Fruit fly (Drosophila melanogaster) whole organism, adult: ENCODE data around the gene CG2145.

ENCODE experiments used
- CG11617 ChIP-seq: fragments of 200-800 bp; sonication (Bioruptor generic); optimal IDR thresholded peaks from 2 replicates; lab custom pipeline; 2017; ENCODE audit warnings: mild to moderate bottlenecking, missing biosample characterization, missing genetic modification reagents, missing genetic modification characterization
- CG12768 ChIP-seq: fragments of 200-800 bp; sonication (Bioruptor generic); optimal IDR thresholded peaks from 2 replicates; lab custom pipeline; 2017; ENCODE audit warnings: missing biosample characterization, missing genetic modification characterization, mild to moderate bottlenecking, moderate library complexity, missing genetic modification reagents
- CG14711 ChIP-seq: fragments of 200-800 bp; sonication (Bioruptor generic); optimal IDR thresholded peaks from 2 replicates; lab custom pipeline; 2018; ENCODE audit warnings: missing biosample characterization, mild to moderate bottlenecking, missing genetic modification characterization, moderate library complexity
- CG1620 ChIP-seq: fragments of 200-800 bp; sonication (Bioruptor generic); optimal IDR thresholded peaks from 2 replicates; lab custom pipeline; 2016; ENCODE audit warnings: missing biosample characterization, missing genetic modification characterization
- CG33017 ChIP-seq: fragments of 200-800 bp; sonication (Bioruptor generic); optimal IDR thresholded peaks from 2 replicates; lab custom pipeline; 2018; ENCODE audit warnings: missing biosample characterization, mild to moderate bottlenecking, missing genetic modification characterization, moderate library complexity
- CG5204 ChIP-seq: fragments of 200-800 bp; sonication (Bioruptor generic); optimal IDR thresholded peaks from 2 replicates; lab custom pipeline; 2016; ENCODE audit warnings: missing biosample characterization, missing genetic modification characterization
- CG7045 ChIP-seq: fragments of 200-800 bp; sonication (Bioruptor generic); optimal IDR thresholded peaks from 2 replicates; lab custom pipeline; 2017; ENCODE audit warnings: missing biosample characterization, mild to moderate bottlenecking, missing genetic modification characterization
- CG7101 ChIP-seq: fragments of 200-800 bp; sonication (Bioruptor generic); optimal IDR thresholded peaks from 2 replicates; lab custom pipeline; 2018; ENCODE audit warnings: missing biosample characterization, mild to moderate bottlenecking, missing genetic modification characterization, moderate library complexity
- Clk ChIP-seq: fragments of 200-800 bp; sonication (Bioruptor generic); optimal IDR thresholded peaks from 2 replicates; lab custom pipeline; 2017; ENCODE audit warnings: missing biosample characterization, missing genetic modification characterization
- Crg-1 ChIP-seq: fragments of 200-800 bp; sonication (Bioruptor generic); optimal IDR thresholded peaks from 2 replicates; lab custom pipeline; 2016; ENCODE audit warnings: missing biosample characterization, missing genetic modification characterization
- Hr96 ChIP-seq: fragments of 200-800 bp; sonication (Bioruptor generic); optimal IDR thresholded peaks from 2 replicates; lab custom pipeline; 2016; ENCODE audit warnings: missing biosample characterization, missing genetic modification characterization
- Mnt ChIP-seq: fragments of 200-800 bp; sonication (Bioruptor generic); optimal IDR thresholded peaks from 2 replicates; lab custom pipeline; 2016; ENCODE audit warnings: missing biosample characterization, mild to moderate bottlenecking, missing genetic modification characterization
- bab1 ChIP-seq: fragments of 200-800 bp; sonication (Bioruptor generic); optimal IDR thresholded peaks from 3 replicates; lab custom pipeline; 2019; ENCODE audit warnings: missing biosample characterization, mild to moderate bottlenecking, missing genetic modification characterization, moderate library complexity
- cic ChIP-seq: fragments of 200-800 bp; sonication (Bioruptor generic); optimal IDR thresholded peaks from 2 replicates; lab custom pipeline; 2017; ENCODE audit warnings: missing biosample characterization, mild to moderate bottlenecking, missing genetic modification characterization, moderate library complexity
- cnc ChIP-seq, 2 experiments: fragments of >200 bp; optimal IDR thresholded peaks; 2 replicates each; lab custom pipeline; 2017
- kay ChIP-seq: fragments of 200-800 bp; sonication (Bioruptor generic); peaks from one replicate; lab custom pipeline; 2016; ENCODE audit warnings: missing biosample characterization, missing genetic modification characterization, borderline replicate concordance
- ovo ChIP-seq: fragments of 200-800 bp; sonication (Bioruptor generic); optimal IDR thresholded peaks from 2 replicates; lab custom pipeline; 2016; ENCODE audit warnings: missing biosample characterization, missing genetic modification characterization
- pad ChIP-seq: fragments of 200-800 bp; sonication (Bioruptor generic); optimal IDR thresholded peaks from 3 replicates; lab custom pipeline; 2017; ENCODE audit warnings: missing biosample characterization, missing genetic modification characterization, mild to moderate bottlenecking, moderate library complexity, missing genetic modification reagents
- tj ChIP-seq: fragments of 200-800 bp; sonication (Bioruptor generic); optimal IDR thresholded peaks from 3 replicates; lab custom pipeline; 2017; ENCODE audit warnings: missing biosample characterization, mild to moderate bottlenecking, missing genetic modification characterization, moderate library complexity
- toe ChIP-seq: fragments of 200-800 bp; sonication (Bioruptor generic); optimal IDR thresholded peaks from 2 replicates; lab custom pipeline; 2016; ENCODE audit warnings: missing biosample characterization, missing genetic modification characterization

The CG2145 gene

DNA sequence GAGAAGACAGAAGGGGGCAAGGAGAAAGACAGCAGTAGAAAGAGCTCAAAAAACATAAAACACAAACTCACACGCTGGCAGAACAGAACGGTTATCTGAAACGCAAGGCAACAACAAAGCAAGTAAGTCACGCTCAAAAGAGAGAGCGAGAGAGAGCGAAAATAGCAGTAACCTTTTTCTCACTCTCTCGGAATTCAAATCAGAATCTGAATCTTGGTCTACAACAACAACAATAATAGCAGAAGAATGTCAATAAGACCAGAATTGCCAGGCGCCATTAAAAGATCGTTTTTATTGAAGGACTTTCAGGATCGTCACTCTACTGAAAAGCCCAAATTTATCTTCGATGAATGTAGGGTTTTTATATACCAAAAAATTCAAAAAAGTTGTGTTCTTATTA, 4.1 kb downstream of the CG2145 start:
- no peak for TF ChIP-seq CG1620 (GFP tag; lab: Kevin White, UChicago)
- no peak for TF ChIP-seq CG14711 (tag; lab: Kevin White, UChicago)
- no peak for TF ChIP-seq pad (GFP tag; lab: Kevin White, UChicago)
- TF ChIP-seq tj (GFP tag; lab: Kevin White, UChicago) = no peak
- no peak for TF ChIP-seq CG12768 (GFP tag; lab: Kevin White, UChicago)
- no peak for TF ChIP-seq bab1 (GFP tag; lab: Kevin White, UChicago)
- TF ChIP-seq CG33017 (tag; lab: Kevin White, UChicago) = no peak
- no peak for TF ChIP-seq Hr96 (GFP tag; lab: Kevin White, UChicago)
- TF ChIP-seq ovo (GFP tag; lab: Kevin White, UChicago) = no peak
- no peak for TF ChIP-seq CG7045 (GFP tag; lab: Kevin White, UChicago)
- TF ChIP-seq CG5204 (GFP tag; lab: Kevin White, UChicago) = no peak
- no peak for TF ChIP-seq Crg-1
- no peak for TF ChIP-seq CG11617 (GFP tag; lab: Kevin White, UChicago)
- TF ChIP-seq cnc (optimal IDR thresholded peaks at IDR 0.05; lab: Kevin White, UChicago) = no peak
- no peak for TF ChIP-seq cic (GFP tag; lab: Kevin White, UChicago)
- no peak for TF ChIP-seq kay

DNA sequence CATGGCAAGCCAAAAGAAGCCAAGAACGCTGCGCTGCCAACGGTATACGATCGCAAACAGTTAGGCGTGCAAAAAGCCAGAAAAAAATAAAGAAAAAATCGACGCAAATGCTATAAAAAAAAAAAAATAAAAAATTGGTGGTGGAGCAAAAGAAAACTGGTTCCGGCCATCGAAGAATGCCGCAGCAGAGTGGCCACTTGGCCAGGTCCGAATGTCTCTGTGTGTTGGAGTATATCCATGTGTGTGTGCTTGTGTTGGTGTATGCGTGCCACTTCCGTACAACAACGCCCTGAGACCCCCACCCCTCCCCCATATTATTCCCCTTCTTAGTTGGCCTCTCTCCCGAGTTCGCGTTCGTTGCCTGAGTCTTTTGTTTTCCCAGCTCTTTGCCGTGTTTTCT, 5.1 kb downstream of the CG2145 start:
- no peak for TF ChIP-seq bab1 (GFP tag; lab: Kevin White, UChicago)
- no peak for TF ChIP-seq CG5204 (GFP tag; lab: Kevin White, UChicago)
- TF ChIP-seq ovo (GFP tag; lab: Kevin White, UChicago) = no peak
- TF ChIP-seq CG33017 (tag; lab: Kevin White, UChicago) = no peak
- TF ChIP-seq toe (GFP tag; lab: Kevin White, UChicago) = no peak
- TF ChIP-seq CG7045 (GFP tag; lab: Kevin White, UChicago) = no peak
- no peak for TF ChIP-seq CG14711 (tag; lab: Kevin White, UChicago)
- no peak for TF ChIP-seq kay
- no peak for TF ChIP-seq tj (GFP tag; lab: Kevin White, UChicago)
- TF ChIP-seq Crg-1 = no peak
- TF ChIP-seq CG7101 (tag; lab: Kevin White, UChicago) = no peak
- TF ChIP-seq Hr96 (GFP tag; lab: Kevin White, UChicago) = no peak
- no peak for TF ChIP-seq CG1620 (GFP tag; lab: Kevin White, UChicago)
- TF ChIP-seq CG11617 (GFP tag; lab: Kevin White, UChicago) = no peak
- TF ChIP-seq Clk = no peak
- no peak for TF ChIP-seq CG12768 (GFP tag; lab: Kevin White, UChicago)
- no peak for TF ChIP-seq cnc (optimal IDR thresholded peaks at IDR 0.05; lab: Kevin White, UChicago)
- TF ChIP-seq Mnt (GFP tag; lab: Kevin White, UChicago) = no peak
- no peak for TF ChIP-seq cic (GFP tag; lab: Kevin White, UChicago)
- no peak for TF ChIP-seq pad (GFP tag; lab: Kevin White, UChicago)

dm6 chrX:10933776-10934175, 6.6 kb downstream of the CG2145 start:
- no peak for TF ChIP-seq pad (GFP tag; lab: Kevin White, UChicago)
- TF ChIP-seq CG11617 (GFP tag; lab: Kevin White, UChicago) = no peak
- no peak for TF ChIP-seq cic (GFP tag; lab: Kevin White, UChicago)
- no peak for TF ChIP-seq CG14711 (tag; lab: Kevin White, UChicago)
- TF ChIP-seq bab1 (GFP tag; lab: Kevin White, UChicago) = no peak
- no peak for TF ChIP-seq Crg-1
- TF ChIP-seq cnc (optimal IDR thresholded peaks at IDR 0.05; lab: Kevin White, UChicago) = no peak
- no peak for TF ChIP-seq CG1620 (GFP tag; lab: Kevin White, UChicago)
- no peak for TF ChIP-seq CG33017 (tag; lab: Kevin White, UChicago)
- TF ChIP-seq Clk = no peak
- TF ChIP-seq CG12768 (GFP tag; lab: Kevin White, UChicago) = no peak
- TF ChIP-seq tj (GFP tag; lab: Kevin White, UChicago) = no peak

DNA sequence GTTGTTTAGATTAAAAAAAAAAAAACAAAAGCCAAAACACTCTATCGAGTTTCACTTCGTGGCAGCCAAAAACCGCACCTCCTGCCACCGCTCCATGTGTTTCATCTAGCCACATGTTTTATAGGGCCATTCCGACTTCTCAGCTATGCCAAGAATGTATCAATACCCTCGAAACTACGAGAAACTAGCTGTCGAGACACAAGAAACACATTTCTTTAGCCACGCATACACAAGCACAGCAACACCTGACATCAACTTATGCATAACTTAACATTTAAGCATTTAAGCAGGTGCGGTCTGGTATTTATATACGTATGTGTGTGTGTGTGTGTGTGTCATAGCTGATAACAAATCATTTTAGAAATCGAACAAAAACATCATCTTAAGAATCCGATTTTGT, 8.4 kb downstream of the CG2145 start:
- no peak for TF ChIP-seq cic (GFP tag; lab: Kevin White, UChicago)
- no peak for TF ChIP-seq bab1 (GFP tag; lab: Kevin White, UChicago)
- TF ChIP-seq ovo (GFP tag; lab: Kevin White, UChicago) = no peak
- no peak for TF ChIP-seq CG12768 (GFP tag; lab: Kevin White, UChicago)
- no peak for TF ChIP-seq tj (GFP tag; lab: Kevin White, UChicago)
- TF ChIP-seq Hr96 (GFP tag; lab: Kevin White, UChicago) = no peak
- no peak for TF ChIP-seq Mnt (GFP tag; lab: Kevin White, UChicago)
- TF ChIP-seq CG7101 (tag; lab: Kevin White, UChicago) = no peak
- TF ChIP-seq CG33017 (tag; lab: Kevin White, UChicago) = no peak
- TF ChIP-seq pad (GFP tag; lab: Kevin White, UChicago) = no peak
- no peak for TF ChIP-seq kay
- TF ChIP-seq CG11617 (GFP tag; lab: Kevin White, UChicago) = no peak
- no peak for TF ChIP-seq CG1620 (GFP tag; lab: Kevin White, UChicago)
- no peak for TF ChIP-seq toe (GFP tag; lab: Kevin White, UChicago)
- TF ChIP-seq Crg-1 = no peak
- TF ChIP-seq CG14711 (tag; lab: Kevin White, UChicago) = no peak
- no peak for TF ChIP-seq CG5204 (GFP tag; lab: Kevin White, UChicago)
- TF ChIP-seq cnc (optimal IDR thresholded peaks at IDR 0.05; lab: Kevin White, UChicago) = no peak
- TF ChIP-seq Clk = no peak
- no peak for TF ChIP-seq CG7045 (GFP tag; lab: Kevin White, UChicago)

DNA sequence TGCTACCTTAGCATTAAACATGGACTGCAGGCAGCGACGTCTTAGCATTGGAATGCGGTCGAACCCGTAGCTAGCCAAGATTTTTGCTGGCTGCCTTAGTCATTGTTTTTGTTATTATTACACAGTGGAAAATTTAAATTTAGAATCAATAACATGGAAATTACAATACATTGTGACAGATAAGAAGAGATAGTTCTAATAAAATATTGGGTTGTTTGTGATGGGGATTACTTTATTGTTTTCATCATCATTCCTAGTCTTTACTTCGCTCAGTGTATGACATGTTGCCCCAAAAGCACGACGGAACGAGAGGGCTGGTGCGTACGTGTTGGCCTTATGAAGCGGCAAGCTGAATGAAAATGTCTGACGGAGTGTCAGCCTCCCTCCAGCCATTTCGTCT, 9.4 kb downstream of the CG2145 start:
- no peak for TF ChIP-seq CG14711 (tag; lab: Kevin White, UChicago)
- TF ChIP-seq CG5204 (GFP tag; lab: Kevin White, UChicago) = no peak
- TF ChIP-seq CG12768 (GFP tag; lab: Kevin White, UChicago) = no peak
- no peak for TF ChIP-seq Hr96 (GFP tag; lab: Kevin White, UChicago)
- no peak for TF ChIP-seq cic (GFP tag; lab: Kevin White, UChicago)
- no peak for TF ChIP-seq tj (GFP tag; lab: Kevin White, UChicago)
- no peak for TF ChIP-seq CG33017 (tag; lab: Kevin White, UChicago)
- no peak for TF ChIP-seq CG7045 (GFP tag; lab: Kevin White, UChicago)
